Fruit fly (Drosophila melanogaster) whole organism, embryonic: Measurements from ENCODE around the gene CG5966.
A peak's percentile ranks its signal among the peaks of the same experiment; 100 is the strongest.

Source experiments
- Blimp-1 ChIP-seq: fragments of 200-800 bp; sonication (Bioruptor generic); optimal IDR thresholded peaks from 3 replicates; lab custom pipeline; 2018; ENCODE audit warnings: missing biosample characterization, missing genetic modification characterization, mild to moderate bottlenecking, moderate library complexity, missing genetic modification reagents
- CG10267 ChIP-seq: fragments of 200-800 bp; sonication (Bioruptor generic); optimal IDR thresholded peaks from 2 replicates; lab custom pipeline; 2018; ENCODE audit warnings: missing biosample characterization, mild to moderate bottlenecking, missing genetic modification characterization, moderate library complexity
- CG10543 ChIP-seq: fragments of 200-800 bp; sonication (Bioruptor generic); optimal IDR thresholded peaks from 3 replicates; lab custom pipeline; 2017; ENCODE audit warnings: missing biosample characterization, mild to moderate bottlenecking, missing genetic modification characterization, moderate library complexity
- CG10979 ChIP-seq: fragments of 200-800 bp; sonication (Bioruptor generic); optimal IDR thresholded peaks from 2 replicates; lab custom pipeline; 2018; ENCODE audit warnings: missing biosample characterization, mild to moderate bottlenecking, missing genetic modification characterization, moderate library complexity
- CG11456 ChIP-seq: fragments of 200-800 bp; sonication (Bioruptor generic); IDR thresholded peaks from 3 replicates; pipeline ENCODE4 v1.3.6; 2022; ENCODE audit warnings: missing biosample characterization, missing genetic modification characterization
- CG11504 ChIP-seq: fragments of 200-800 bp; sonication (Bioruptor generic); optimal IDR thresholded peaks from 3 replicates; lab custom pipeline; 2019; ENCODE audit warnings: missing biosample characterization, mild to moderate bottlenecking, missing genetic modification characterization, moderate library complexity
- CG1233 ChIP-seq: fragments of 200-800 bp; sonication (Bioruptor generic); optimal IDR thresholded peaks from 4 replicates; lab custom pipeline; 2018; ENCODE audit warnings: missing biosample characterization, mild to moderate bottlenecking, missing genetic modification characterization
- CG13296 ChIP-seq: fragments of 200-800 bp; sonication (Bioruptor generic); optimal IDR thresholded peaks from 3 replicates; lab custom pipeline; 2018; ENCODE audit warnings: missing biosample characterization, mild to moderate bottlenecking, missing genetic modification characterization
- CG13775 ChIP-seq: fragments of 200-800 bp; sonication (Bioruptor generic); optimal IDR thresholded peaks from 3 replicates; lab custom pipeline; 2017; ENCODE audit warnings: missing biosample characterization, mild to moderate bottlenecking, missing genetic modification characterization
- CG14710 ChIP-seq: fragments of 200-800 bp; sonication (Bioruptor generic); optimal IDR thresholded peaks from 3 replicates; lab custom pipeline; 2019; ENCODE audit warnings: missing biosample characterization, mild to moderate bottlenecking, missing genetic modification characterization, moderate library complexity
- CG15269 ChIP-seq: fragments of 200-800 bp; sonication (Bioruptor generic); optimal IDR thresholded peaks from 2 replicates; lab custom pipeline; 2018; ENCODE audit warnings: missing biosample characterization, mild to moderate bottlenecking, missing genetic modification characterization, moderate library complexity
- CG17359 ChIP-seq: fragments of 200-800 bp; sonication (Bioruptor generic); optimal IDR thresholded peaks from 3 replicates; lab custom pipeline; 2018; ENCODE audit warnings: missing biosample characterization, mild to moderate bottlenecking, missing genetic modification characterization, moderate library complexity
- CG17361 ChIP-seq: fragments of 200-800 bp; sonication (Bioruptor generic); IDR thresholded peaks from 3 replicates; pipeline ENCODE4 v1.3.6; 2022; ENCODE audit warnings: missing biosample characterization, missing genetic modification characterization
- CG18262 ChIP-seq: fragments of 200-800 bp; optimal IDR thresholded peaks from 3 replicates; lab custom pipeline; 2019; ENCODE audit warnings: missing biosample characterization, mild to moderate bottlenecking, missing genetic modification characterization, moderate library complexity
- CG31441 ChIP-seq: fragments of 200-800 bp; sonication (Bioruptor generic); IDR thresholded peaks from 2 replicates; pipeline ENCODE4 v1.3.6; 2022; ENCODE audit warnings: missing biosample characterization, missing genetic modification characterization
- CG3281 ChIP-seq: fragments of 200-800 bp; sonication (Bioruptor generic); optimal IDR thresholded peaks from 3 replicates; lab custom pipeline; 2017; ENCODE audit warnings: missing biosample characterization, mild to moderate bottlenecking, missing genetic modification characterization
- CG3407 ChIP-seq: fragments of 200-800 bp; sonication (Bioruptor generic); optimal IDR thresholded peaks from 2 replicates; lab custom pipeline; 2018; ENCODE audit warnings: missing biosample characterization, mild to moderate bottlenecking, missing genetic modification characterization
- CG34376 ChIP-seq: fragments of 200-800 bp; sonication (Bioruptor generic); optimal IDR thresholded peaks from 2 replicates; lab custom pipeline; 2018; ENCODE audit warnings: missing biosample characterization, mild to moderate bottlenecking, missing genetic modification characterization
- CG6791 ChIP-seq: fragments of 200-800 bp; sonication (Bioruptor generic); IDR thresholded peaks from 3 replicates; pipeline ENCODE4 v1.3.6; 2022; ENCODE audit warnings: missing biosample characterization, missing genetic modification characterization; ENCODE audit not compliant: partially characterized antibody
- CG7556 ChIP-seq: fragments of 200-800 bp; sonication (Bioruptor generic); optimal IDR thresholded peaks from 2 replicates; lab custom pipeline; 2017; ENCODE audit warnings: missing biosample characterization, mild to moderate bottlenecking, missing genetic modification characterization
- CG7839 ChIP-seq: fragments of 200-800 bp; sonication (Bioruptor generic); optimal IDR thresholded peaks from 3 replicates; lab custom pipeline; 2018; ENCODE audit warnings: missing biosample characterization, mild to moderate bottlenecking, missing genetic modification characterization, moderate library complexity
- CoRest ChIP-seq: fragments of 200-800 bp; sonication (Bioruptor generic); optimal IDR thresholded peaks from 3 replicates; lab custom pipeline; 2018; ENCODE audit warnings: missing biosample characterization, mild to moderate bottlenecking, missing genetic modification characterization, moderate library complexity
- Dref ChIP-seq: fragments of 200-800 bp; sonication (Bioruptor generic); IDR thresholded peaks from 2 replicates; pipeline ENCODE4 v1.3.6; 2022; ENCODE audit warnings: missing biosample characterization, missing genetic modification characterization
- GATAe ChIP-seq: fragments of 200-800 bp; sonication (Bioruptor generic); conservative IDR thresholded peaks from 2 replicates; pipeline ENCODE4 v1.3.6; 2022; ENCODE audit warnings: missing biosample characterization, missing genetic modification characterization
- HLH54F ChIP-seq: fragments of 200-800 bp; sonication (Bioruptor generic); optimal IDR thresholded peaks from 3 replicates; lab custom pipeline; 2016; ENCODE audit warnings: missing biosample characterization, missing genetic modification characterization
- Hmr ChIP-seq: fragments of 200-800 bp; sonication (Bioruptor generic); optimal IDR thresholded peaks from 3 replicates; lab custom pipeline; 2017; ENCODE audit warnings: mild to moderate bottlenecking, missing biosample characterization, missing genetic modification reagents, missing genetic modification characterization
- Hr51 ChIP-seq, 2 experiments: fragments of 200-800 bp; sonication (Bioruptor generic); optimal IDR thresholded peaks; 2 replicates in 1 of 2; 3 replicates in 1 of 2; lab custom pipeline; 2016 to 2018; ENCODE audit warnings: missing biosample characterization in 2 of 2, missing genetic modification characterization in 2 of 2, mild to moderate bottlenecking in 1 of 2, moderate library complexity in 1 of 2
- Med ChIP-seq: fragments of 200-800 bp; sonication (Bioruptor generic); peaks from one replicate; lab custom pipeline; 2016; ENCODE audit warnings: missing biosample characterization, missing genetic modification characterization, mild to moderate bottlenecking, inconsistent platforms, moderate library complexity
- Meics ChIP-seq: fragments of 200-800 bp; sonication (Bioruptor generic); optimal IDR thresholded peaks from 2 replicates; lab custom pipeline; 2017; ENCODE audit warnings: missing biosample characterization, mild to moderate bottlenecking, missing genetic modification characterization
- Nf-YC ChIP-seq: fragments of 200-800 bp; optimal IDR thresholded peaks from 3 replicates; lab custom pipeline; 2019; ENCODE audit warnings: missing biosample characterization, mild to moderate bottlenecking, missing genetic modification characterization, moderate library complexity
- NfI ChIP-seq: fragments of 200-800 bp; sonication (Bioruptor generic); optimal IDR thresholded peaks from 3 replicates; lab custom pipeline; 2018; ENCODE audit warnings: missing biosample characterization, mild to moderate bottlenecking, missing genetic modification characterization, moderate library complexity
- PHDP ChIP-seq: fragments of 200-800 bp; sonication (Bioruptor generic); optimal IDR thresholded peaks from 3 replicates; lab custom pipeline; 2018; ENCODE audit warnings: missing biosample characterization, mild to moderate bottlenecking, missing genetic modification characterization, moderate library complexity
- Xrp1 ChIP-seq: fragments of 200-800 bp; sonication (Bioruptor generic); IDR thresholded peaks from 2 replicates; pipeline ENCODE4 v1.3.6; 2022; ENCODE audit warnings: missing biosample characterization, missing genetic modification characterization
- caup ChIP-seq: fragments of 200-800 bp; sonication (Bioruptor generic); optimal IDR thresholded peaks from 3 replicates; lab custom pipeline; 2017; ENCODE audit warnings: missing biosample characterization, mild to moderate bottlenecking, missing genetic modification characterization, moderate library complexity; ENCODE audit not compliant: severe bottlenecking
- crp ChIP-seq, 2 experiments: fragments of 200-800 bp; sonication (Bioruptor generic); optimal IDR thresholded peaks; 2 replicates in 1 of 2; 3 replicates in 1 of 2; lab custom pipeline; 2017; ENCODE audit warnings: missing biosample characterization in 2 of 2, missing genetic modification characterization in 2 of 2, mild to moderate bottlenecking in 1 of 2, moderate library complexity in 1 of 2
- ewg ChIP-seq: fragments of 200-800 bp; sonication (Bioruptor generic); optimal IDR thresholded peaks from 3 replicates; lab custom pipeline; 2017; ENCODE audit warnings: mild to moderate bottlenecking, missing biosample characterization, missing genetic modification reagents, missing genetic modification characterization
- ftz-f1 ChIP-seq: fragments of 200-800 bp; sonication (Bioruptor generic); optimal IDR thresholded peaks from 2 replicates; lab custom pipeline; 2016; ENCODE audit warnings: missing biosample characterization, missing genetic modification characterization
- gsb ChIP-seq: fragments of 200-800 bp; sonication (Bioruptor generic); IDR thresholded peaks from 2 replicates; pipeline ENCODE4 v1.3.6; 2022; ENCODE audit warnings: missing biosample characterization, missing genetic modification characterization
- lola ChIP-seq, 3 experiments: fragments of >200 bp in 2 of 3; fragments of 200-800 bp in 1 of 3; sonication (Bioruptor generic) in 1 of 3; optimal IDR thresholded peaks; 2 replicates each; lab custom pipeline; 2017 to 2019; ENCODE audit warnings: missing biosample characterization in 3 of 3, missing genetic modification characterization in 3 of 3, mild to moderate bottlenecking in 1 of 3, moderate library complexity in 1 of 3
- nmo ChIP-seq: fragments of 200-800 bp; sonication (Bioruptor generic); optimal IDR thresholded peaks from 2 replicates; lab custom pipeline; 2018; ENCODE audit warnings: missing biosample characterization, mild to moderate bottlenecking, missing genetic modification characterization, moderate library complexity
- phol ChIP-seq: fragments of 200-800 bp; sonication (Bioruptor generic); optimal IDR thresholded peaks from 3 replicates; lab custom pipeline; 2018; ENCODE audit warnings: missing biosample characterization, mild to moderate bottlenecking, missing genetic modification characterization, moderate library complexity
- prd ChIP-seq, 3 experiments: fragments of >200 bp in 2 of 3; fragments of 200-800 bp in 1 of 3; sonication (Bioruptor generic) in 1 of 3; optimal IDR thresholded peaks in 2 of 3; IDR thresholded peaks in 1 of 3; 2 replicates in 2 of 3; 3 replicates in 1 of 3; pipeline versions ENCODE4 v1.3.6 to Lab custom; 2017 to 2022; ENCODE audit warnings: missing biosample characterization in 1 of 3, missing genetic modification characterization in 1 of 3
- row ChIP-seq: fragments of 200-800 bp; sonication (Bioruptor generic); IDR thresholded peaks from 3 replicates; pipeline ENCODE4 v1.3.6; 2022; ENCODE audit warnings: missing biosample characterization, missing genetic modification characterization
- sens ChIP-seq: fragments of 200-800 bp; sonication (Bioruptor generic); peaks from one replicate; lab custom pipeline; 2016; ENCODE audit warnings: missing biosample characterization, missing genetic modification characterization
- shn ChIP-seq: fragments of 200-800 bp; sonication (Bioruptor generic); optimal IDR thresholded peaks from 3 replicates; lab custom pipeline; 2016; ENCODE audit warnings: missing biosample characterization, missing genetic modification characterization
- sqz ChIP-seq: fragments of 200-800 bp; sonication (Bioruptor generic); optimal IDR thresholded peaks from 3 replicates; lab custom pipeline; 2018; ENCODE audit warnings: missing biosample characterization, mild to moderate bottlenecking, missing genetic modification characterization
- tgo ChIP-seq: fragments of 200-800 bp; sonication (Bioruptor generic); IDR thresholded peaks from 3 replicates; pipeline ENCODE4 v1.3.6; 2022; ENCODE audit warnings: missing biosample characterization, missing genetic modification characterization

The CG5966 gene

DNA sequence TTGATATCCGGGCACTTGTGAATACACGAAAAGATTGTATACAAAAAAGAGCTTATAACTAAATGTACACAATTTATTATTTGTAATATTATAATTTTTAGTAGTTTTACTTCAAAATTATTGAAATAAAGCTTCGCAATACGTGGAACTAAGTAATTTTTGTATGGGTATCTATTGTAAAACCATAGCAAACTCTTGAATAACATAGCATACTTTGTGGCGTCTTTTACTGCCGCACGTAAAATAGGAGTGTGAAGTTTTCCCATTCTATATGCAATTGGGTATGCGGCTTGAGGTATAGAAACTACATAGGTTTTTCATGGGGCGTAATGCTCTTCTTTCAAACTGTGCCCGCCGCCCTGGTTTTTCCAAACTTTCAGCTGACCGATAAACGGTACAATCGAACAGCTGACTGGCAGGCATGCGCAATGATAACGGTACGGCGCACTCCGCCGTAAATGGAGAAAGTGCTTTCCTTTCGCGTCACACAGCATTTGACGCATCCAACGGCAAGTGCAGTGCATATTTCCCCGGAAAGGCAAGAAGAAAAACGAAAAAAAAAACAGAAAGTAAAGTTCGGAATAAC lies 50.9 kb downstream of the CG5966 start, which contains the start of gene CG5937 (continued):
- TF ChIP-seq CG34376 (GFP tag; lab: Kevin White, UChicago) (peak; percentile 29), CoRest (tag; lab: Kevin White, UChicago) (peak; percentile 42), shn (GFP tag; lab: Kevin White, UChicago) (no peak), CG13296 (GFP tag; lab: Kevin White, UChicago) (peak; percentile 24), NfI (GFP tag; lab: Kevin White, UChicago) (peak; percentile 32), CG17359 (peak; percentile 10), CG15269 (tag; lab: Kevin White, UChicago) (peak; percentile 27), HLH54F (GFP tag; lab: Kevin White, UChicago) (no peak), Dref (GFP tag; lab: Robert Waterston, UW) (peak; percentile 25; the same call in 1 of the 2 replicates), CG11456 (GFP tag; lab: Robert Waterston, UW) (no peak), Nf-YC (peak; percentile 46), CG17361 (GFP tag; lab: Robert Waterston, UW) (peak; percentile 57; the same call in 2 of the 3 replicates), CG10979 (peak; percentile 22), tgo (GFP tag; lab: Robert Waterston, UW) (no peak), CG14710 (tag; lab: Kevin White, UChicago) (peak; percentile 29), CG10267 (peak; percentile 13), gsb (GFP tag; lab: Robert Waterston, UW) (no peak), CG18262 (tag; lab: Kevin White, UChicago) (peak; percentile 18), Hmr (peak; percentile 18), CG31441 (GFP tag; lab: Robert Waterston, UW) (peak; percentile 27; the same call in 1 of the 2 replicates), Hr51 (GFP tag; optimal IDR thresholded peaks at IDR 0.05; lab: Kevin White, UChicago) (peak in 1 of 2 experiments; percentile 14), Xrp1 (GFP tag; lab: Robert Waterston, UW) (no peak), CG3407 (GFP tag; lab: Kevin White, UChicago) (no peak), lola (GFP tag; optimal IDR thresholded peaks at IDR 0.05; lab: Kevin White, UChicago) (peak in 1 of 3 experiments; percentile 4), row (peak; percentile 38; the same call in 2 of the 3 replicates), PHDP (tag; lab: Kevin White, UChicago) (peak; percentile 24), CG13775 (GFP tag; lab: Kevin White, UChicago) (peak; percentile 25), crp (GFP tag; optimal IDR thresholded peaks at IDR 0.05; lab: Kevin White, UChicago) (peak in 1 of 2 experiments; percentile 61), phol (tag; lab: Kevin White, UChicago) (peak; percentile 33), ewg (GFP tag; lab: Kevin White, UChicago) (peak; percentile 86), caup (GFP tag; lab: Kevin White, UChicago) (peak; percentile 12), CG1233 (peak; percentile 17), sqz (GFP tag; lab: Kevin White, UChicago) (no peak), CG6791 (GFP tag; lab: Robert Waterston, UW) (0 out of 3 replicates have a peak, but pooled peaks have one; percentile 39), CG10543 (GFP tag; lab: Kevin White, UChicago) (peak; percentile 54), CG11504 (tag; lab: Kevin White, UChicago) (peak; percentile 47), CG7839 (tag; lab: Kevin White, UChicago) (peak; percentile 40), CG7556 (GFP tag; lab: Kevin White, UChicago) (peak; percentile 44), prd (optimal IDR thresholded peaks at IDR 0.05; lab: Kevin White, UChicago) (no peak), prd (GFP tag; IDR thresholded peaks at IDR 0.05; lab: Robert Waterston, UW) (no peak), CG3281 (GFP tag; lab: Kevin White, UChicago) (peak; percentile 56), ftz-f1 (GFP tag; lab: Kevin White, UChicago) (no peak), nmo (GFP tag; lab: Kevin White, UChicago) (peak; percentile 23), GATAe (GFP tag; lab: Robert Waterston, UW) (no peak), Med (GFP tag; lab: Kevin White, UChicago) (peak; percentile 58), Meics (GFP tag; lab: Kevin White, UChicago) (peak; percentile 47), Blimp-1 (GFP tag; lab: Kevin White, UChicago) (peak; percentile 5), sens (GFP tag; lab: Kevin White, UChicago) (peak; percentile 58)
